Fruit fly (Drosophila melanogaster): Measurements from ENCODE around the gene Tsp86D.

The Tsp86D gene

dm6 chr3R:10881824-10882559 is 13.5 kb downstream of the Tsp86D start, which contains the start of gene Tpc1 (continued):
- TF ChIP-seq Dbx (GFP tag; IDR thresholded peaks at IDR 0.05) (0 out of 3 replicates have a peak, but pooled peaks have one; percentile 47), dm (GFP tag; optimal IDR thresholded peaks at IDR 0.05) (peak; percentile 10), CG4424 (GFP tag; optimal IDR thresholded peaks at IDR 0.05) (no peak), C15 (GFP tag; IDR thresholded peaks at IDR 0.05) (no peak), CG7357 (GFP tag; IDR thresholded peaks at IDR 0.05) (no peak), bsh (GFP tag; optimal IDR thresholded peaks at IDR 0.05) (peak in 1 of 2 experiments; percentile 12), schlank (tag; optimal IDR thresholded peaks at IDR 0.05) (no peak), CG3281 (GFP tag; optimal IDR thresholded peaks at IDR 0.05) (peak; percentile 8), insv (GFP tag; optimal IDR thresholded peaks at IDR 0.05) (no peak), lmd (GFP tag; IDR thresholded peaks at IDR 0.05) (no peak; the same call in 1 of the 2 replicates), CG16863 (GFP tag; optimal IDR thresholded peaks at IDR 0.05) (peak; percentile 17), CG8290 (GFP tag; optimal IDR thresholded peaks at IDR 0.05) (peak; percentile 30), CG8290 (tag; optimal IDR thresholded peaks at IDR 0.05) (no peak), ham (GFP tag; IDR thresholded peaks at IDR 0.05) (no peak), fu2 (GFP tag; optimal IDR thresholded peaks at IDR 0.05) (no peak), CTCF (GFP tag; optimal IDR thresholded peaks at IDR 0.05) (no peak), Taf1 (GFP tag; IDR thresholded peaks at IDR 0.05) (no peak), CG16815 (GFP tag; optimal IDR thresholded peaks at IDR 0.05) (no peak), CG14441 (GFP tag; IDR thresholded peaks at IDR 0.05) (no peak), CG43689 (GFP tag; IDR thresholded peaks at IDR 0.05) (no peak), CG1024 (GFP tag; IDR thresholded peaks at IDR 0.05) (0 out of 2 replicates have a peak, but pooled peaks have one; percentile 18), CG2678 (tag; optimal IDR thresholded peaks at IDR 0.05) (peak; percentile 33), her (GFP tag; optimal IDR thresholded peaks at IDR 0.05) (no peak), bowl (GFP tag; IDR thresholded peaks at IDR 0.05) (no peak), CG2116 (GFP tag; optimal IDR thresholded peaks at IDR 0.05) (peak; percentile 76), hbn (GFP tag; IDR thresholded peaks at IDR 0.05; ENCODE audit: partially characterized antibody) (peak; percentile 84), H2.0 (GFP tag; IDR thresholded peaks at IDR 0.05) (0 out of 2 replicates have a peak, but pooled peaks have one; percentile 10), ttk (GFP tag; IDR thresholded peaks at IDR 0.05) (no peak), disco-r (GFP tag; optimal IDR thresholded peaks at IDR 0.05) (peak; percentile 61), sna (GFP tag; IDR thresholded peaks at IDR 0.05; ENCODE audit: partially characterized antibody) (peak; percentile 94), tap (tag; optimal IDR thresholded peaks at IDR 0.05) (no peak), CG4820 (GFP tag; optimal IDR thresholded peaks at IDR 0.05) (peak; percentile 6), Kr (GFP tag; optimal IDR thresholded peaks at IDR 0.05) (no peak), vvl (GFP tag; IDR thresholded peaks at IDR 0.05) (no peak), CG31441 (GFP tag; IDR thresholded peaks at IDR 0.05) (peak; percentile 23; the same call in 1 of the 2 replicates), so (GFP tag; IDR thresholded peaks at IDR 0.05) (no peak), CG3726 (GFP tag; IDR thresholded peaks at IDR 0.05) (no peak), Fer2 (tag; optimal IDR thresholded peaks at IDR 0.05) (no peak), knrl (GFP tag; IDR thresholded peaks at IDR 0.05; ENCODE audit: partially characterized antibody) (peak; percentile 90), chm (GFP tag; IDR thresholded peaks at IDR 0.05) (no peak; the same call in 1 of the 2 replicates), BtbVII (GFP tag; optimal IDR thresholded peaks at IDR 0.05) (no peak), CG7372 (GFP tag; IDR thresholded peaks at IDR 0.05) (no peak), inv (GFP tag; IDR thresholded peaks at IDR 0.05; ENCODE audit: partially characterized antibody) (peak; percentile 85), amos (GFP tag; IDR thresholded peaks at IDR 0.05; ENCODE audit: partially characterized antibody) (peak; percentile 82; the same call in 1 of the 2 replicates), NC2β (GFP tag; optimal IDR thresholded peaks at IDR 0.05) (no peak), D (optimal IDR thresholded peaks at IDR 0.05) (no peak), D (GFP tag; optimal IDR thresholded peaks at IDR 0.05) (no peak), caup (GFP tag; optimal IDR thresholded peaks at IDR 0.05; ENCODE audit: severe bottlenecking) (no peak), kni (GFP tag; optimal IDR thresholded peaks at IDR 0.05) (peak; percentile 59), Hr3 (GFP tag; optimal IDR thresholded peaks at IDR 0.05) (peak; percentile 23), hth (optimal IDR thresholded peaks at IDR 0.05) (no peak)

Measured in whole organism, embryonic.